Worm (Caenorhabditis elegans) whole organism, early embryonic: ENCODE measurements around the gene T19D12.10.

Experiments used
- B0310.2 ChIP-seq: sonication (generic microtip); optimal IDR thresholded peaks from 2 replicates; lab custom pipeline; 2016; ENCODE audit warnings: mild to moderate bottlenecking, missing genetic modification characterization, missing compliant biosample characterization
- F13C5.2 ChIP-seq: sonication (generic microtip); optimal IDR thresholded peaks from 2 replicates; lab custom pipeline; 2017; ENCODE audit warnings: mild to moderate bottlenecking, missing genetic modification characterization, inconsistent platforms, missing compliant biosample characterization
- aly-1 ChIP-seq: sonication (generic microtip); optimal IDR thresholded peaks from 2 replicates; lab custom pipeline; 2016; ENCODE audit warnings: missing genetic modification characterization, missing compliant biosample characterization
- ama-1 ChIP-seq: fragments of 150-350 bp; optimal IDR thresholded peaks from 2 replicates; lab custom pipeline; 2014
- ceh-13 ChIP-seq: fragments of 200-800 bp; sonication (Bioruptor generic); optimal IDR thresholded peaks from 2 replicates; lab custom pipeline; 2018; ENCODE audit warnings: mild to moderate bottlenecking, missing genetic modification characterization, missing compliant biosample characterization
- ceh-36 ChIP-seq: sonication (generic microtip); optimal IDR thresholded peaks from 2 replicates; lab custom pipeline; 2016; ENCODE audit warnings: missing genetic modification characterization, inconsistent platforms, missing compliant biosample characterization
- ets-7 ChIP-seq: sonication (generic microtip); optimal IDR thresholded peaks from 2 replicates; lab custom pipeline; 2016; ENCODE audit warnings: missing genotype, missing genetic modification characterization, missing compliant biosample characterization
- flt-1 ChIP-seq: fragments of 200-800 bp; sonication (Bioruptor generic); IDR thresholded peaks from 2 replicates; pipeline ENCODE4 v1.3.6; 2022; ENCODE audit warnings: missing genetic modification characterization, missing compliant biosample characterization
- hmbx-1 ChIP-seq: sonication (generic microtip); optimal IDR thresholded peaks from 2 replicates; lab custom pipeline; 2016; ENCODE audit warnings: mild to moderate bottlenecking, missing genetic modification characterization, missing compliant biosample characterization
- hmg-4 ChIP-seq: fragments of 200-800 bp; sonication (Bioruptor generic); optimal IDR thresholded peaks from 2 replicates; lab custom pipeline; 2018; ENCODE audit warnings: mild to moderate bottlenecking, missing genetic modification characterization, missing compliant biosample characterization
- hnd-1 ChIP-seq: sonication (generic microtip); optimal IDR thresholded peaks from 2 replicates; lab custom pipeline; 2016; ENCODE audit warnings: missing genetic modification characterization, missing compliant biosample characterization
- pes-1 ChIP-seq: fragments of 200-800 bp; sonication (Bioruptor generic); IDR thresholded peaks from 2 replicates; pipeline ENCODE4 v1.3.6; 2022; ENCODE audit warnings: missing genetic modification reagents, missing genetic modification characterization, missing compliant biosample characterization
- scrt-1 ChIP-seq: fragments of 200-800 bp; sonication (Bioruptor generic); IDR thresholded peaks from 2 replicates; pipeline ENCODE4 v1.3.6; 2022; ENCODE audit warnings: missing genetic modification characterization, missing compliant biosample characterization
- sea-1 ChIP-seq: fragments of 200-800 bp; sonication (Bioruptor generic); conservative IDR thresholded peaks from 2 replicates; pipeline ENCODE4 v1.3.6; 2022; ENCODE audit warnings: missing genetic modification characterization, missing compliant biosample characterization
- tbx-11 ChIP-seq: fragments of 200-800 bp; sonication (Bioruptor generic); IDR thresholded peaks from 2 replicates; pipeline ENCODE4 v1.3.6; 2022; ENCODE audit warnings: missing genetic modification characterization, missing compliant biosample characterization
- tbx-37 ChIP-seq: fragments of 200-800 bp; sonication (Bioruptor generic); conservative IDR thresholded peaks from 2 replicates; pipeline ENCODE4 v1.3.6; 2022; ENCODE audit warnings: missing genetic modification reagents, missing genetic modification characterization, missing compliant biosample characterization
- tra-4 ChIP-seq: sonication (generic microtip); optimal IDR thresholded peaks from 2 replicates; lab custom pipeline; 2017; ENCODE audit warnings: missing genetic modification characterization, missing compliant biosample characterization

T19D12.10 gene

ce11 chrII:6689088-6689487, 30.4 kb upstream of the T19D12.10 start:
- TF ChIP-seq ama-1 (lab: Kevin White, UChicago): no peak
- TF ChIP-seq F13C5.2 (tag; lab: Kevin White, UChicago): no peak
- TF ChIP-seq aly-1 (tag; lab: Kevin White, UChicago): no peak
- TF ChIP-seq B0310.2 (tag; lab: Kevin White, UChicago): no peak
- no peak for TF ChIP-seq flt-1 (GFP tag; lab: Robert Waterston, UW)
- no peak for TF ChIP-seq tbx-11 (GFP tag; lab: Robert Waterston, UW)
- no peak for TF ChIP-seq ets-7
- no peak for TF ChIP-seq sea-1 (GFP tag; lab: Robert Waterston, UW)
- TF ChIP-seq ceh-13 (GFP tag; lab: Kevin White, UChicago): no peak
- TF ChIP-seq pes-1 (GFP tag; lab: Robert Waterston, UW): no peak

ce11 chrII:6685964-6686363, 27.3 kb upstream of the T19D12.10 start:
- no peak for TF ChIP-seq tbx-37
- no peak for TF ChIP-seq hnd-1
- TF ChIP-seq hmbx-1 (tag; lab: Kevin White, UChicago): no peak

ce11 chrII:6683663-6684285, 25.1 kb upstream of the T19D12.10 start, which contains the start of gene gyf-1:
TSS of gene gyf-1 (plus strand) at chrII:6684235.
- TF ChIP-seq ceh-13 (GFP tag; lab: Kevin White, UChicago) (no peak), flt-1 (GFP tag; lab: Robert Waterston, UW) (no peak), hmg-4 (GFP tag; lab: Kevin White, UChicago) (no peak), scrt-1 (no peak)

ce11 chrII:6682918-6683317, 24.3 kb upstream of the T19D12.10 start:
- TF ChIP-seq pes-1 (GFP tag; lab: Robert Waterston, UW) (no peak), ceh-13 (GFP tag; lab: Kevin White, UChicago) (no peak), scrt-1 (no peak), tbx-37 (no peak), sea-1 (GFP tag; lab: Robert Waterston, UW) (no peak), tra-4 (tag; lab: Kevin White, UChicago) (no peak)

ce11 chrII:6681478-6681877, 22.8 kb upstream of the T19D12.10 start:
- no peak for TF ChIP-seq tbx-11 (GFP tag; lab: Robert Waterston, UW)
- no peak for TF ChIP-seq sea-1 (GFP tag; lab: Robert Waterston, UW)
- no peak for TF ChIP-seq aly-1 (tag; lab: Kevin White, UChicago)
- TF ChIP-seq tra-4 (tag; lab: Kevin White, UChicago): no peak
- TF ChIP-seq pes-1 (GFP tag; lab: Robert Waterston, UW): no peak
- no peak for TF ChIP-seq B0310.2 (tag; lab: Kevin White, UChicago)
- TF ChIP-seq ceh-36 (tag; lab: Kevin White, UChicago): no peak
- TF ChIP-seq hmbx-1 (tag; lab: Kevin White, UChicago): no peak
- no peak for TF ChIP-seq ceh-13 (GFP tag; lab: Kevin White, UChicago)

- no peak for TF ChIP-seq aly-1 (tag; lab: Kevin White, UChicago)
- no peak for TF ChIP-seq tbx-37
- TF ChIP-seq hnd-1: no peak
- no peak for TF ChIP-seq scrt-1
- no peak for TF ChIP-seq ets-7
- TF ChIP-seq tbx-11 (GFP tag; lab: Robert Waterston, UW): no peak
- no peak for TF ChIP-seq tra-4 (tag; lab: Kevin White, UChicago)
- no peak for TF ChIP-seq ama-1 (lab: Kevin White, UChicago)
- no peak for TF ChIP-seq hmbx-1 (tag; lab: Kevin White, UChicago)
- no peak for TF ChIP-seq flt-1 (GFP tag; lab: Robert Waterston, UW)
- TF ChIP-seq sea-1 (GFP tag; lab: Robert Waterston, UW): no peak
- TF ChIP-seq ceh-13 (GFP tag; lab: Kevin White, UChicago): no peak
Observed at ce11 chrII:6679724-6680123, 21.1 kb upstream of the T19D12.10 start, which contains the start of gene ift-74. TSS of gene ift-74 (plus strand) at chrII:6680024.

- TF ChIP-seq pes-1 (GFP tag; lab: Robert Waterston, UW) (no peak), F13C5.2 (tag; lab: Kevin White, UChicago) (no peak), hmbx-1 (tag; lab: Kevin White, UChicago) (no peak)
Observed at ce11 chrII:6673894-6674293, 15.2 kb upstream of the T19D12.10 start, which contains the start of gene H43E16.1. TSS of gene H43E16.1 (plus strand) at chrII:6674268.

- TF ChIP-seq hnd-1 (no peak), pes-1 (GFP tag; lab: Robert Waterston, UW) (no peak), ceh-36 (tag; lab: Kevin White, UChicago) (no peak), ceh-13 (GFP tag; lab: Kevin White, UChicago) (no peak), F13C5.2 (tag; lab: Kevin White, UChicago) (no peak), sea-1 (GFP tag; lab: Robert Waterston, UW) (no peak), hmg-4 (GFP tag; lab: Kevin White, UChicago) (no peak), aly-1 (tag; lab: Kevin White, UChicago) (no peak)
Observed at ce11 chrII:6668496-6668895, 9.8 kb upstream of the T19D12.10 start.

- TF ChIP-seq hmg-4 (GFP tag; lab: Kevin White, UChicago) (no peak), flt-1 (GFP tag; lab: Robert Waterston, UW) (no peak), ceh-36 (tag; lab: Kevin White, UChicago) (no peak), hnd-1 (no peak), scrt-1 (no peak), tbx-11 (GFP tag; lab: Robert Waterston, UW) (no peak), ets-7 (no peak), hmbx-1 (tag; lab: Kevin White, UChicago) (no peak), sea-1 (GFP tag; lab: Robert Waterston, UW) (no peak), tbx-37 (no peak), tra-4 (tag; lab: Kevin White, UChicago) (no peak), ama-1 (lab: Kevin White, UChicago) (no peak), pes-1 (GFP tag; lab: Robert Waterston, UW) (no peak), ceh-13 (GFP tag; lab: Kevin White, UChicago) (no peak), B0310.2 (tag; lab: Kevin White, UChicago) (no peak), F13C5.2 (tag; lab: Kevin White, UChicago) (no peak), aly-1 (tag; lab: Kevin White, UChicago) (no peak)
Observed at ce11 chrII:6667534-6667933, 8.9 kb upstream of the T19D12.10 start.
